Worm (Caenorhabditis elegans) whole organism, young adult: ENCODE results near the gene ZC190.8.

Experiments
- let-526 ChIP-seq: fragments of 200-800 bp; sonication (Bioruptor generic); IDR thresholded peaks from 2 replicates; pipeline ENCODE4 v1.3.6; 2022; ENCODE audit warnings: missing genetic modification reagents, missing genetic modification characterization, missing compliant biosample characterization
- nhr-120 ChIP-seq: fragments of 200-800 bp; sonication (Bioruptor generic); IDR thresholded peaks from 2 replicates; pipeline ENCODE4 v1.3.6; 2022; ENCODE audit warnings: missing genetic modification characterization, missing compliant biosample characterization

ce11 chrV:8729100-8729499 is 41.5 kb upstream of the ZC190.8 start, which contains the start of gene ZC196.5:
- TF ChIP-seq let-526 (GFP tag; lab: Robert Waterston, UW) (no peak), nhr-120 (GFP tag; lab: Robert Waterston, UW) (no peak)
